Worm (Caenorhabditis elegans) whole organism, late embryonic: Measurements from ENCODE around the gene dnj-26.

ENCODE experiments used
- ahr-1 ChIP-seq: sonication (generic microtip); optimal IDR thresholded peaks from 2 replicates; lab custom pipeline; 2016; ENCODE audit warnings: missing genetic modification characterization, missing compliant biosample characterization
- ama-1 ChIP-seq: fragments of 150-350 bp; optimal IDR thresholded peaks from 2 replicates; lab custom pipeline; 2014
- ceh-18 ChIP-seq: sonication (generic microtip); optimal IDR thresholded peaks from 2 replicates; lab custom pipeline; 2016; ENCODE audit warnings: missing genetic modification characterization, missing compliant biosample characterization
- ceh-45 ChIP-seq: fragments of 200-800 bp; sonication (Bioruptor generic); IDR thresholded peaks from 2 replicates; pipeline ENCODE4 v1.3.6; 2022; ENCODE audit warnings: missing genetic modification reagents, missing genetic modification characterization, missing compliant biosample characterization
- fax-1 ChIP-seq: sonication (generic microtip); optimal IDR thresholded peaks from 2 replicates; lab custom pipeline; 2016; ENCODE audit warnings: missing genotype, missing genetic modification characterization, missing compliant biosample characterization
- gmeb-2 ChIP-seq: sonication (generic microtip); optimal IDR thresholded peaks from 2 replicates; lab custom pipeline; 2016; ENCODE audit warnings: missing genetic modification characterization, inconsistent platforms, missing compliant biosample characterization
- hlh-15 ChIP-seq: sonication (generic microtip); optimal IDR thresholded peaks from 2 replicates; lab custom pipeline; 2016; ENCODE audit warnings: missing genetic modification characterization, missing compliant biosample characterization
- nfya-1 ChIP-seq: sonication (generic microtip); optimal IDR thresholded peaks from 2 replicates; lab custom pipeline; 2017; ENCODE audit warnings: missing genetic modification characterization, mild to moderate bottlenecking, missing compliant biosample characterization, antibody characterized with exemption, moderate library complexity
- pat-9 ChIP-seq: fragments of 200-800 bp; sonication (Bioruptor generic); optimal IDR thresholded peaks from 2 replicates; lab custom pipeline; 2018; ENCODE audit warnings: mild to moderate bottlenecking, missing genetic modification characterization, moderate library complexity, missing compliant biosample characterization
- pax-1 ChIP-seq: fragments of 150-350 bp; optimal IDR thresholded peaks from 2 replicates; lab custom pipeline; 2014; ENCODE audit warnings: missing biosample characterization, missing genetic modification characterization
- unc-3 ChIP-seq, 2 experiments: fragments of 200-800 bp in 1 of 2; sonication (Bioruptor generic) in 1 of 2; sonication (generic microtip) in 1 of 2; conservative IDR thresholded peaks in 1 of 2; optimal IDR thresholded peaks in 1 of 2; 2 replicates each; pipeline versions ENCODE4 v1.3.6 to Lab custom; 2016 to 2022; ENCODE audit warnings: missing compliant biosample characterization in 2 of 2, missing genetic modification characterization in 2 of 2, missing genetic modification reagents in 1 of 2

DNA sequence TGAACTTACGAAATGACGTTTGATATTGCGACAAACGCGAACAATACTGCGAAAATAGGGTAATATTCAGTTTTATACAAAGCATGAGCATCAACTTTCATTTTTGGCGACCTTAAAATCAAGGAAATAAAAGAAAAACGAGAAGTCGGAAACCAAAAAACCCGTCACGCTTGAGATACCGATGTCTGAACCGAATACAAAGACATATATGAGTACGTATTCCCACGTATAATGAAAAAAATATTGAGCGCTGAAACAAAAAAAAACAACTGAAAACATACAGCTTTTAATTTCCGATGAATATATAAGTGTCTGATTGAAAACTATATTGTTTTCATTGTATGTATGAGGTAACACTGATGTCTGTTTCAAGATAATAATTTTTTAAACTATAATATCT lies 22.8 kb downstream of the dnj-26 start, which contains the start of gene sre-18:
- TF ChIP-seq pax-1 (tag; lab: Kevin White, UChicago) (no peak), ceh-45 (GFP tag; lab: Robert Waterston, UW) (no peak), ceh-18 (no peak), gmeb-2 (tag; lab: Kevin White, UChicago) (no peak), ama-1 (no peak), fax-1 (no peak), ahr-1 (no peak), nfya-1 (tag; lab: Kevin White, UChicago) (no peak), unc-3 (GFP tag; conservative IDR thresholded peaks at IDR 0.05; lab: Robert Waterston, UW) (no peak), unc-3 (tag; optimal IDR thresholded peaks at IDR 0.05; lab: Kevin White, UChicago) (no peak), pat-9 (tag; lab: Kevin White, UChicago) (no peak), hlh-15 (tag; lab: Kevin White, UChicago) (no peak)
